Fruit fly (Drosophila melanogaster) whole organism, pupa: ENCODE measurements around the gene armi.

Source experiments
- CG10348 ChIP-seq: fragments of 200-800 bp; sonication (Bioruptor generic); IDR thresholded peaks from 2 replicates; pipeline ENCODE4 v1.3.6; 2022; ENCODE audit warnings: missing biosample characterization, missing genetic modification characterization
- CG12605 ChIP-seq: fragments of 200-800 bp; sonication (Bioruptor generic); IDR thresholded peaks from 2 replicates; pipeline ENCODE4 v1.3.6; 2022; ENCODE audit warnings: missing biosample characterization, missing genetic modification characterization
- CG13204 ChIP-seq: fragments of 200-800 bp; sonication (Bioruptor generic); optimal IDR thresholded peaks from 2 replicates; lab custom pipeline; 2018; ENCODE audit warnings: missing biosample characterization, mild to moderate bottlenecking, missing genetic modification characterization, moderate library complexity
- CG14655 ChIP-seq: fragments of 200-800 bp; sonication (Bioruptor generic); optimal IDR thresholded peaks from 3 replicates; lab custom pipeline; 2017; ENCODE audit warnings: mild to moderate bottlenecking, missing biosample characterization, missing genetic modification reagents, missing genetic modification characterization
- CG15710 ChIP-seq: fragments of 200-800 bp; sonication (Bioruptor generic); optimal IDR thresholded peaks from 2 replicates; lab custom pipeline; 2018; ENCODE audit warnings: missing biosample characterization, mild to moderate bottlenecking, missing genetic modification characterization, moderate library complexity
- CG17806 ChIP-seq: fragments of 200-800 bp; sonication (Bioruptor generic); optimal IDR thresholded peaks from 2 replicates; lab custom pipeline; 2018; ENCODE audit warnings: missing biosample characterization, mild to moderate bottlenecking, missing genetic modification characterization, moderate library complexity
- CG32121 ChIP-seq: fragments of 200-800 bp; sonication (Bioruptor generic); IDR thresholded peaks from 2 replicates; pipeline ENCODE4 v1.3.6; 2022; ENCODE audit warnings: missing biosample characterization, missing genetic modification characterization
- CG34367 ChIP-seq: fragments of 200-800 bp; sonication (Bioruptor generic); optimal IDR thresholded peaks from 2 replicates; lab custom pipeline; 2018; ENCODE audit warnings: missing biosample characterization, mild to moderate bottlenecking, missing genetic modification characterization
- CG4496 ChIP-seq: fragments of 200-800 bp; sonication (Bioruptor generic); IDR thresholded peaks from 3 replicates; pipeline ENCODE4 v1.3.6; 2022; ENCODE audit warnings: missing biosample characterization, missing genetic modification characterization
- CG8159 ChIP-seq: fragments of 200-800 bp; sonication (Bioruptor generic); optimal IDR thresholded peaks from 3 replicates; lab custom pipeline; 2018; ENCODE audit warnings: missing biosample characterization, mild to moderate bottlenecking, missing genetic modification characterization, moderate library complexity
- CG8301 ChIP-seq: fragments of 200-800 bp; sonication (Bioruptor generic); optimal IDR thresholded peaks from 2 replicates; lab custom pipeline; 2018; ENCODE audit warnings: missing biosample characterization, mild to moderate bottlenecking, missing genetic modification characterization
- CG9948 ChIP-seq: fragments of 200-800 bp; sonication (Bioruptor generic); optimal IDR thresholded peaks from 2 replicates; lab custom pipeline; 2018; ENCODE audit warnings: missing biosample characterization, mild to moderate bottlenecking, missing genetic modification characterization, moderate library complexity
- D1 ChIP-seq: fragments of 200-800 bp; sonication (Bioruptor generic); optimal IDR thresholded peaks from 2 replicates; lab custom pipeline; 2018; ENCODE audit warnings: missing biosample characterization, mild to moderate bottlenecking, missing genetic modification characterization, moderate library complexity
- EcR ChIP-seq: fragments of 200-800 bp; sonication (Bioruptor generic); optimal IDR thresholded peaks from 3 replicates; lab custom pipeline; 2019; ENCODE audit warnings: missing biosample characterization, missing genetic modification characterization, mild to moderate bottlenecking, moderate library complexity, missing genetic modification reagents
- Ets98B ChIP-seq: fragments of 200-800 bp; sonication (Bioruptor generic); IDR thresholded peaks from 2 replicates; pipeline ENCODE4 v1.3.6; 2022; ENCODE audit warnings: missing biosample characterization, missing genetic modification characterization
- Pif1A ChIP-seq: fragments of 200-800 bp; sonication (Bioruptor generic); optimal IDR thresholded peaks from 3 replicates; lab custom pipeline; 2016; ENCODE audit warnings: missing biosample characterization, missing genetic modification characterization
- Pif1B ChIP-seq: fragments of 200-800 bp; sonication (Bioruptor generic); optimal IDR thresholded peaks from 3 replicates; lab custom pipeline; 2016; ENCODE audit warnings: missing biosample characterization, missing genetic modification characterization
- Snoo ChIP-seq: fragments of 200-800 bp; sonication (Bioruptor generic); optimal IDR thresholded peaks from 3 replicates; lab custom pipeline; 2017; ENCODE audit warnings: missing biosample characterization, mild to moderate bottlenecking, missing genetic modification characterization, inconsistent platforms
- fd96Ca ChIP-seq: fragments of 200-800 bp; sonication (Bioruptor generic); IDR thresholded peaks from 3 replicates; pipeline ENCODE4 v1.3.6; 2022; ENCODE audit warnings: missing biosample characterization, missing genetic modification characterization
- gl ChIP-seq: fragments of 200-800 bp; sonication (Bioruptor generic); optimal IDR thresholded peaks from 2 replicates; lab custom pipeline; 2018; ENCODE audit warnings: missing biosample characterization, mild to moderate bottlenecking, missing genetic modification characterization
- rn ChIP-seq: fragments of 200-800 bp; sonication (Bioruptor generic); IDR thresholded peaks from 2 replicates; pipeline ENCODE4 v1.3.6; 2022; ENCODE audit warnings: missing biosample characterization, missing genetic modification characterization

Gene armi

dm6 chr3L:3439598-3439997 lies 21.5 kb upstream of the armi start:
- no peak for TF ChIP-seq CG14655 (GFP tag; lab: Kevin White, UChicago)
- TF ChIP-seq CG4496 (GFP tag; lab: Robert Waterston, UW) = no peak
- no peak for TF ChIP-seq fd96Ca (GFP tag; lab: Robert Waterston, UW)
- TF ChIP-seq Ets98B = no peak
- TF ChIP-seq rn = no peak
- no peak for TF ChIP-seq CG12605 (GFP tag; lab: Robert Waterston, UW)
- TF ChIP-seq EcR (GFP tag; lab: Kevin White, UChicago) = peak; percentile 50

- TF ChIP-seq CG8159 (tag; lab: Kevin White, UChicago) (no peak), Pif1B (peak; percentile 52), EcR (GFP tag; lab: Kevin White, UChicago) (no peak), gl (tag; lab: Kevin White, UChicago) (no peak), CG4496 (GFP tag; lab: Robert Waterston, UW) (peak; percentile 14; the same call in 1 of the 3 replicates), fd96Ca (GFP tag; lab: Robert Waterston, UW) (peak; percentile 11; the same call in 1 of the 3 replicates), Ets98B (peak; percentile 76), CG10348 (GFP tag; lab: Robert Waterston, UW) (no peak), CG34367 (tag; lab: Kevin White, UChicago) (no peak), Pif1A (peak; percentile 30), CG14655 (GFP tag; lab: Kevin White, UChicago) (peak; percentile 33), CG9948 (tag; lab: Kevin White, UChicago) (peak; percentile 39), CG8301 (tag; lab: Kevin White, UChicago) (peak; percentile 39), D1 (tag; lab: Kevin White, UChicago) (no peak), Snoo (tag; lab: Kevin White, UChicago) (no peak), rn (no peak), CG12605 (GFP tag; lab: Robert Waterston, UW) (no peak), CG13204 (GFP tag; lab: Kevin White, UChicago) (no peak)
- TF ChIP-seq, all 21 proteins: peak for 8
Measured at dm6 chr3L:3440116-3440515, 21.0 kb upstream of the armi start.

dm6 chr3L:3441763-3442673 lies 19.1 kb upstream of the armi start:
- no peak for TF ChIP-seq CG8301 (tag; lab: Kevin White, UChicago)
- TF ChIP-seq CG34367 (tag; lab: Kevin White, UChicago) = peak; percentile 67
- TF ChIP-seq CG17806 (tag; lab: Kevin White, UChicago) = peak; percentile 85
- TF ChIP-seq CG14655 (GFP tag; lab: Kevin White, UChicago) = peak; percentile 40
- peak; percentile 81 for TF ChIP-seq CG8159 (tag; lab: Kevin White, UChicago)
- no peak for TF ChIP-seq CG32121 (GFP tag; lab: Robert Waterston, UW)
- TF ChIP-seq Snoo (tag; lab: Kevin White, UChicago) = no peak
- TF ChIP-seq EcR (GFP tag; lab: Kevin White, UChicago) = peak; percentile 68
- peak; percentile 66 for TF ChIP-seq CG13204 (GFP tag; lab: Kevin White, UChicago)
- peak; percentile 37 for TF ChIP-seq Pif1A
- TF ChIP-seq gl (tag; lab: Kevin White, UChicago) = peak; percentile 52
- peak; percentile 57 for TF ChIP-seq CG9948 (tag; lab: Kevin White, UChicago)
- peak; percentile 71 for TF ChIP-seq CG15710 (tag; lab: Kevin White, UChicago)

- TF ChIP-seq CG4496 (GFP tag; lab: Robert Waterston, UW) (no peak), Pif1A (peak; percentile 49), CG15710 (tag; lab: Kevin White, UChicago) (peak; percentile 30), CG34367 (tag; lab: Kevin White, UChicago) (peak; percentile 26), CG8159 (tag; lab: Kevin White, UChicago) (peak; percentile 54), CG14655 (GFP tag; lab: Kevin White, UChicago) (peak; percentile 55), gl (tag; lab: Kevin White, UChicago) (no peak), CG8301 (tag; lab: Kevin White, UChicago) (peak; percentile 39), CG9948 (tag; lab: Kevin White, UChicago) (peak; percentile 48), CG12605 (GFP tag; lab: Robert Waterston, UW) (0 out of 2 replicates have a peak, but pooled peaks have one; percentile 18), fd96Ca (GFP tag; lab: Robert Waterston, UW) (no peak), CG17806 (tag; lab: Kevin White, UChicago) (peak; percentile 66)
Measured at dm6 chr3L:3442751-3443524, 18.2 kb upstream of the armi start.

- TF ChIP-seq Snoo (tag; lab: Kevin White, UChicago) (no peak), CG12605 (GFP tag; lab: Robert Waterston, UW) (peak; percentile 46; the same call in 1 of the 2 replicates), gl (tag; lab: Kevin White, UChicago) (peak; percentile 7), CG4496 (GFP tag; lab: Robert Waterston, UW) (no peak), CG14655 (GFP tag; lab: Kevin White, UChicago) (peak; percentile 84), Pif1B (peak; percentile 53), CG10348 (GFP tag; lab: Robert Waterston, UW) (no peak), EcR (GFP tag; lab: Kevin White, UChicago) (no peak), rn (0 out of 2 replicates have a peak, but pooled peaks have one; percentile 33), D1 (tag; lab: Kevin White, UChicago) (peak; percentile 20), CG13204 (GFP tag; lab: Kevin White, UChicago) (no peak), CG17806 (tag; lab: Kevin White, UChicago) (peak; percentile 80), CG32121 (GFP tag; lab: Robert Waterston, UW) (no peak), CG15710 (tag; lab: Kevin White, UChicago) (peak; percentile 67), CG9948 (tag; lab: Kevin White, UChicago) (peak; percentile 78), fd96Ca (GFP tag; lab: Robert Waterston, UW) (0 out of 3 replicates have a peak, but pooled peaks have one; percentile 11), Ets98B (peak; percentile 32; the same call in 1 of the 2 replicates), Pif1A (peak; percentile 70), CG8159 (tag; lab: Kevin White, UChicago) (peak; percentile 93), CG34367 (tag; lab: Kevin White, UChicago) (peak; percentile 69), CG8301 (tag; lab: Kevin White, UChicago) (peak; percentile 82)
Measured at dm6 chr3L:3444246-3444785, 16.8 kb upstream of the armi start.
